Fruit fly (Drosophila melanogaster) whole organism, embryonic: ENCODE results near the gene CG1532.

Experiments used
- Asciz ChIP-seq: fragments of 200-800 bp; sonication (Bioruptor generic); optimal IDR thresholded peaks from 2 replicates; lab custom pipeline; 2017; ENCODE audit warnings: missing biosample characterization, mild to moderate bottlenecking, missing genetic modification characterization, missing genetic modification reagents
- Bgb ChIP-seq: fragments of 200-800 bp; sonication (Bioruptor generic); IDR thresholded peaks from 2 replicates; pipeline ENCODE4 v1.3.6; 2022; ENCODE audit warnings: missing biosample characterization, missing genetic modification characterization; ENCODE audit not compliant: partially characterized antibody
- BtbVII ChIP-seq: fragments of 200-800 bp; sonication (Bioruptor generic); optimal IDR thresholded peaks from 3 replicates; lab custom pipeline; 2017; ENCODE audit warnings: missing biosample characterization, mild to moderate bottlenecking, missing genetic modification characterization
- C15 ChIP-seq: fragments of 200-800 bp; sonication (Bioruptor generic); IDR thresholded peaks from 3 replicates; pipeline ENCODE4 v1.3.6; 2022; ENCODE audit warnings: missing biosample characterization, missing genetic modification characterization
- CG10321 ChIP-seq: fragments of 200-800 bp; sonication (Bioruptor generic); IDR thresholded peaks from 2 replicates; pipeline ENCODE4 v1.3.6; 2022; ENCODE audit warnings: missing biosample characterization, missing genetic modification characterization
- CG10565 ChIP-seq: fragments of 200-800 bp; sonication (Bioruptor generic); optimal IDR thresholded peaks from 3 replicates; lab custom pipeline; 2016; ENCODE audit warnings: missing biosample characterization, mild to moderate bottlenecking, missing genetic modification characterization
- CG12219 ChIP-seq: fragments of 200-800 bp; sonication (Bioruptor generic); optimal IDR thresholded peaks from 3 replicates; lab custom pipeline; 2018; ENCODE audit warnings: missing biosample characterization, mild to moderate bottlenecking, missing genetic modification characterization
- CG12391 ChIP-seq: fragments of 200-800 bp; sonication (Bioruptor generic); optimal IDR thresholded peaks from 3 replicates; lab custom pipeline; 2018; ENCODE audit warnings: missing biosample characterization, mild to moderate bottlenecking, missing genetic modification characterization, moderate library complexity
- CG14860 ChIP-seq: fragments of 200-800 bp; sonication (Bioruptor generic); IDR thresholded peaks from 3 replicates; pipeline ENCODE4 v1.3.6; 2022; ENCODE audit warnings: missing biosample characterization, missing genetic modification characterization; ENCODE audit not compliant: partially characterized antibody
- CG17829 ChIP-seq: fragments of 200-800 bp; optimal IDR thresholded peaks from 2 replicates; lab custom pipeline; 2019; ENCODE audit warnings: missing biosample characterization, mild to moderate bottlenecking, missing genetic modification characterization, moderate library complexity
- CG17912 ChIP-seq: fragments of 200-800 bp; sonication (Bioruptor generic); optimal IDR thresholded peaks from 2 replicates; lab custom pipeline; 2018; ENCODE audit warnings: missing biosample characterization, mild to moderate bottlenecking, missing genetic modification characterization
- CG2202 ChIP-seq: fragments of 200-800 bp; sonication (Bioruptor generic); optimal IDR thresholded peaks from 2 replicates; lab custom pipeline; 2018; ENCODE audit warnings: missing biosample characterization, mild to moderate bottlenecking, missing genetic modification characterization
- CG2875 ChIP-seq: fragments of 200-800 bp; sonication (Bioruptor generic); optimal IDR thresholded peaks from 2 replicates; lab custom pipeline; 2017; ENCODE audit warnings: missing biosample characterization, mild to moderate bottlenecking, missing genetic modification characterization, missing genetic modification reagents
- CG30403 ChIP-seq: fragments of 200-800 bp; sonication (Bioruptor generic); optimal IDR thresholded peaks from 3 replicates; lab custom pipeline; 2016; ENCODE audit warnings: missing biosample characterization, missing genetic modification characterization
- CG32772 ChIP-seq: fragments of 200-800 bp; sonication (Bioruptor generic); IDR thresholded peaks from 2 replicates; pipeline ENCODE4 v1.3.6; 2022; ENCODE audit warnings: missing biosample characterization, missing genetic modification characterization
- CG34224 ChIP-seq: fragments of 200-800 bp; sonication (Bioruptor generic); IDR thresholded peaks from 3 replicates; pipeline ENCODE4 v1.3.6; 2022; ENCODE audit warnings: missing biosample characterization, missing genetic modification characterization; ENCODE audit not compliant: partially characterized antibody
- CG7357 ChIP-seq: fragments of 200-800 bp; sonication (Bioruptor generic); IDR thresholded peaks from 3 replicates; pipeline ENCODE4 v1.3.6; 2022; ENCODE audit warnings: missing biosample characterization, missing genetic modification characterization
- CG7786 ChIP-seq: fragments of 200-800 bp; sonication (Bioruptor generic); optimal IDR thresholded peaks from 2 replicates; lab custom pipeline; 2016; ENCODE audit warnings: missing biosample characterization, missing genetic modification characterization
- CG7963 ChIP-seq: fragments of 200-800 bp; sonication (Bioruptor generic); IDR thresholded peaks from 3 replicates; pipeline ENCODE4 v1.3.6; 2022; ENCODE audit warnings: missing biosample characterization, missing genetic modification characterization; ENCODE audit not compliant: partially characterized antibody
- CoRest ChIP-seq: fragments of 200-800 bp; sonication (Bioruptor generic); optimal IDR thresholded peaks from 3 replicates; lab custom pipeline; 2018; ENCODE audit warnings: missing biosample characterization, mild to moderate bottlenecking, missing genetic modification characterization, moderate library complexity
- Dbx ChIP-seq: fragments of 200-800 bp; sonication (Bioruptor generic); IDR thresholded peaks from 3 replicates; pipeline ENCODE4 v1.3.6; 2022; ENCODE audit warnings: missing biosample characterization, missing genetic modification characterization
- E2f1 ChIP-seq: fragments of 200-800 bp; sonication (Bioruptor generic); IDR thresholded peaks from 2 replicates; pipeline ENCODE4 v1.3.6; 2022; ENCODE audit warnings: missing biosample characterization, missing genetic modification characterization
- HHEX ChIP-seq: fragments of 200-800 bp; sonication (Bioruptor generic); optimal IDR thresholded peaks from 3 replicates; lab custom pipeline; 2017; ENCODE audit warnings: missing biosample characterization, mild to moderate bottlenecking, missing genetic modification characterization, missing genetic modification reagents
- Hr39 ChIP-seq: fragments of >200 bp; optimal IDR thresholded peaks from 2 replicates; lab custom pipeline; 2017
- MESR4 ChIP-seq: fragments of 200-800 bp; sonication (Bioruptor generic); optimal IDR thresholded peaks from 2 replicates; lab custom pipeline; 2018; ENCODE audit warnings: missing biosample characterization, mild to moderate bottlenecking, missing genetic modification characterization, moderate library complexity
- Ravus ChIP-seq: fragments of 200-800 bp; sonication (Bioruptor generic); IDR thresholded peaks from 2 replicates; pipeline ENCODE4 v1.3.6; 2022; ENCODE audit warnings: missing biosample characterization, missing genetic modification characterization
- Side ChIP-seq: fragments of 200-800 bp; sonication (Bioruptor generic); optimal IDR thresholded peaks from 2 replicates; lab custom pipeline; 2016; ENCODE audit warnings: missing biosample characterization, missing genetic modification characterization
- Sin3A ChIP-seq: fragments of >200 bp; optimal IDR thresholded peaks from 2 replicates; lab custom pipeline; 2018
- Trl ChIP-seq, 3 experiments: fragments of >200 bp in 2 of 3; fragments of 200-800 bp in 1 of 3; sonication (Bioruptor generic) in 1 of 3; optimal IDR thresholded peaks; 2 replicates in 1 of 3; 3 replicates in 2 of 3; lab custom pipeline; 2016 to 2017; ENCODE audit warnings: missing biosample characterization in 1 of 3, missing genetic modification characterization in 1 of 3
- ash1 ChIP-seq: fragments of 200-800 bp; sonication (Bioruptor generic); optimal IDR thresholded peaks from 2 replicates; lab custom pipeline; 2018; ENCODE audit warnings: missing biosample characterization, mild to moderate bottlenecking, missing genetic modification characterization
- bigmax ChIP-seq: fragments of 200-800 bp; sonication (Bioruptor generic); optimal IDR thresholded peaks from 2 replicates; lab custom pipeline; 2018; ENCODE audit warnings: missing biosample characterization, mild to moderate bottlenecking, missing genetic modification characterization
- bsh ChIP-seq, 2 experiments: fragments of 200-800 bp; sonication (Bioruptor generic); optimal IDR thresholded peaks; 2 replicates each; lab custom pipeline; 2017 to 2018; ENCODE audit warnings: mild to moderate bottlenecking in 2 of 2, missing biosample characterization in 2 of 2, missing genetic modification characterization in 2 of 2, moderate library complexity in 1 of 2
- chm ChIP-seq: fragments of 200-800 bp; sonication (Bioruptor generic); IDR thresholded peaks from 2 replicates; pipeline ENCODE4 v1.3.6; 2022; ENCODE audit warnings: missing biosample characterization, missing genetic modification characterization
- crc ChIP-seq: fragments of 200-800 bp; sonication (Bioruptor generic); optimal IDR thresholded peaks from 2 replicates; lab custom pipeline; 2016; ENCODE audit warnings: missing biosample characterization, missing genetic modification characterization
- gcm2 ChIP-seq: fragments of 200-800 bp; sonication (Bioruptor generic); optimal IDR thresholded peaks from 2 replicates; lab custom pipeline; 2016; ENCODE audit warnings: missing biosample characterization, missing genetic modification characterization
- gt ChIP-seq: fragments of 200-800 bp; sonication (Bioruptor generic); IDR thresholded peaks from 2 replicates; pipeline ENCODE4 v1.3.6; 2022; ENCODE audit warnings: missing biosample characterization, missing genetic modification characterization
- ham ChIP-seq: fragments of 200-800 bp; sonication (Bioruptor generic); IDR thresholded peaks from 2 replicates; pipeline ENCODE4 v1.3.6; 2022; ENCODE audit warnings: missing biosample characterization, missing genetic modification characterization
- kah ChIP-seq: fragments of 200-800 bp; sonication (Bioruptor generic); optimal IDR thresholded peaks from 2 replicates; lab custom pipeline; 2018; ENCODE audit warnings: missing biosample characterization, mild to moderate bottlenecking, missing genetic modification characterization
- mam ChIP-seq: fragments of 200-800 bp; sonication (Bioruptor generic); optimal IDR thresholded peaks from 3 replicates; lab custom pipeline; 2016; ENCODE audit warnings: missing biosample characterization, missing genetic modification characterization
- oc ChIP-seq: fragments of 200-800 bp; sonication (Bioruptor generic); optimal IDR thresholded peaks from 2 replicates; lab custom pipeline; 2018; ENCODE audit warnings: missing biosample characterization, mild to moderate bottlenecking, missing genetic modification characterization, moderate library complexity
- odd ChIP-seq: fragments of 200-800 bp; sonication (Bioruptor generic); optimal IDR thresholded peaks from 2 replicates; lab custom pipeline; 2017; ENCODE audit warnings: missing biosample characterization, mild to moderate bottlenecking, missing genetic modification characterization
- repo ChIP-seq: fragments of 200-800 bp; sonication (Bioruptor generic); optimal IDR thresholded peaks from 2 replicates; lab custom pipeline; 2016; ENCODE audit warnings: missing biosample characterization, missing genetic modification characterization
- row ChIP-seq: fragments of 200-800 bp; sonication (Bioruptor generic); IDR thresholded peaks from 3 replicates; pipeline ENCODE4 v1.3.6; 2022; ENCODE audit warnings: missing biosample characterization, missing genetic modification characterization
- slou ChIP-seq: fragments of 200-800 bp; sonication (Bioruptor generic); optimal IDR thresholded peaks from 3 replicates; lab custom pipeline; 2016; ENCODE audit warnings: missing biosample characterization, missing genetic modification characterization
- sqz ChIP-seq: fragments of 200-800 bp; sonication (Bioruptor generic); optimal IDR thresholded peaks from 3 replicates; lab custom pipeline; 2018; ENCODE audit warnings: missing biosample characterization, mild to moderate bottlenecking, missing genetic modification characterization
- trem ChIP-seq: fragments of 200-800 bp; optimal IDR thresholded peaks from 3 replicates; lab custom pipeline; 2019; ENCODE audit warnings: missing biosample characterization, mild to moderate bottlenecking, missing genetic modification characterization, moderate library complexity
- unc-4 ChIP-seq: fragments of 200-800 bp; sonication (Bioruptor generic); IDR thresholded peaks from 2 replicates; pipeline ENCODE4 v1.3.6; 2022; ENCODE audit warnings: missing biosample characterization, missing genetic modification characterization; ENCODE audit not compliant: partially characterized antibody
- wor ChIP-seq: fragments of 200-800 bp; sonication (Bioruptor generic); IDR thresholded peaks from 2 replicates; pipeline ENCODE4 v1.3.6; 2022; ENCODE audit warnings: missing biosample characterization, missing genetic modification characterization
- zf30C ChIP-seq: fragments of 200-800 bp; sonication (Bioruptor generic); optimal IDR thresholded peaks from 3 replicates; lab custom pipeline; 2018; ENCODE audit warnings: missing biosample characterization, mild to moderate bottlenecking, missing genetic modification characterization

Gene CG1532

dm6 chrX:21053849-21054581 lies 25.9 kb upstream of the CG1532 start, which contains the start of the genes Stt3A and bves (continued):
- peak; percentile 75 for TF ChIP-seq bigmax
- TF ChIP-seq Asciz (GFP tag; lab: Kevin White, UChicago): peak; percentile 99
- TF ChIP-seq chm: peak; percentile 99
- peak; percentile 98 for TF ChIP-seq oc
- TF ChIP-seq mam (GFP tag; lab: Kevin White, UChicago): peak; percentile 98
- TF ChIP-seq CG14860: peak; percentile 79
- peak; percentile 90; the same call in 2 of the 3 replicates for TF ChIP-seq C15 (GFP tag; lab: Robert Waterston, UW)
- TF ChIP-seq Dbx: peak; percentile 96
- TF ChIP-seq CG10565: peak; percentile 95
- peak; percentile 79 for TF ChIP-seq CG34224 (GFP tag; lab: Robert Waterston, UW)
- TF ChIP-seq sqz (GFP tag; lab: Kevin White, UChicago): peak; percentile 95
- TF ChIP-seq gt (GFP tag; lab: Robert Waterston, UW): peak; percentile 90
- peak; percentile 83 for TF ChIP-seq CG10321 (GFP tag; lab: Robert Waterston, UW)
- peak; percentile 97 for TF ChIP-seq crc
- TF ChIP-seq E2f1: peak; percentile 97
- peak; percentile 96 for TF ChIP-seq wor (GFP tag; lab: Robert Waterston, UW)
- peak; percentile 98 for TF ChIP-seq repo (GFP tag; lab: Kevin White, UChicago)
- TF ChIP-seq Sin3A (lab: Kevin White, UChicago): no peak
- TF ChIP-seq ham (GFP tag; lab: Robert Waterston, UW): peak; percentile 84
- TF ChIP-seq CG12391 (tag; lab: Kevin White, UChicago): peak; percentile 99
- TF ChIP-seq Hr39 (lab: Kevin White, UChicago): no peak
- TF ChIP-seq CoRest (tag; lab: Kevin White, UChicago): peak; percentile 98
- TF ChIP-seq gcm2 (GFP tag; lab: Kevin White, UChicago): peak; percentile 96
- peak; percentile 96 for TF ChIP-seq kah (GFP tag; lab: Kevin White, UChicago)
- no peak; the same call in 1 of the 3 replicates for TF ChIP-seq CG7963 (GFP tag; lab: Robert Waterston, UW)
- TF ChIP-seq MESR4 (GFP tag; lab: Kevin White, UChicago): peak; percentile 80
- peak; percentile 96 for TF ChIP-seq CG32772 (GFP tag; lab: Robert Waterston, UW)
- TF ChIP-seq CG2875 (GFP tag; lab: Kevin White, UChicago): peak; percentile 99
- peak; percentile 92 for TF ChIP-seq slou
- TF ChIP-seq Bgb: peak; percentile 71
- TF ChIP-seq BtbVII (GFP tag; lab: Kevin White, UChicago): peak; percentile 99
- TF ChIP-seq Trl (optimal IDR thresholded peaks at IDR 0.05; lab: Kevin White, UChicago): peak; percentile 81 to 98
- peak; percentile 99 for TF ChIP-seq Trl (GFP tag; optimal IDR thresholded peaks at IDR 0.05; lab: Kevin White, UChicago)
- TF ChIP-seq ash1 (GFP tag; lab: Kevin White, UChicago): peak; percentile 92
- TF ChIP-seq Ravus (GFP tag; lab: Robert Waterston, UW): peak; percentile 89
- TF ChIP-seq CG7357 (GFP tag; lab: Robert Waterston, UW): peak; percentile 91
- TF ChIP-seq CG17829 (tag; lab: Kevin White, UChicago): peak; percentile 99
- peak; percentile 99 for TF ChIP-seq Side
- peak; percentile 92 for TF ChIP-seq CG17912 (GFP tag; lab: Kevin White, UChicago)
- peak; percentile 98 to 99 for TF ChIP-seq bsh (GFP tag; optimal IDR thresholded peaks at IDR 0.05; lab: Kevin White, UChicago)
- TF ChIP-seq HHEX: peak; percentile 98
- TF ChIP-seq CG30403 (GFP tag; lab: Kevin White, UChicago): peak; percentile 98
- peak; percentile 98 for TF ChIP-seq CG7786
- TF ChIP-seq row (GFP tag; lab: Robert Waterston, UW): peak; percentile 99
- TF ChIP-seq CG12219 (GFP tag; lab: Kevin White, UChicago): peak; percentile 99
- peak; percentile 96 for TF ChIP-seq trem (tag; lab: Kevin White, UChicago)
- peak; percentile 37 for TF ChIP-seq zf30C (GFP tag; lab: Kevin White, UChicago)
- peak; percentile 98 for TF ChIP-seq CG2202 (tag; lab: Kevin White, UChicago)
- peak; percentile 49 for TF ChIP-seq unc-4 (GFP tag; lab: Robert Waterston, UW)
- TF ChIP-seq odd (GFP tag; lab: Kevin White, UChicago): peak; percentile 99
